Worm (Caenorhabditis elegans) whole organism, L4 larva: Measurements from ENCODE around the gene F16G10.9.

Experiments used
- D1046.2 ChIP-seq: fragments of 200-800 bp; sonication (Bioruptor generic); IDR thresholded peaks from 2 replicates; pipeline ENCODE4 v1.3.6; 2022; ENCODE audit warnings: missing genetic modification characterization, missing compliant biosample characterization
- F10B5.3 ChIP-seq: sonication (generic microtip); optimal IDR thresholded peaks from 2 replicates; lab custom pipeline; 2016; ENCODE audit warnings: mild to moderate bottlenecking, missing genetic modification characterization, missing compliant biosample characterization
- T20F7.1 ChIP-seq: fragments of 200-800 bp; sonication (Bioruptor generic); optimal IDR thresholded peaks from 2 replicates; lab custom pipeline; 2018; ENCODE audit warnings: mild to moderate bottlenecking, missing genetic modification characterization, missing compliant biosample characterization
- Y5F2A.4 ChIP-seq: fragments of 200-800 bp; sonication (Bioruptor generic); optimal IDR thresholded peaks from 2 replicates; lab custom pipeline; 2018; ENCODE audit warnings: mild to moderate bottlenecking, missing genetic modification characterization, missing compliant biosample characterization
- Y75B8A.6 ChIP-seq: fragments of 200-800 bp; sonication (Bioruptor generic); IDR thresholded peaks from 2 replicates; pipeline ENCODE4 v1.3.6; 2022; ENCODE audit warnings: missing genetic modification reagents, missing genetic modification characterization, missing compliant biosample characterization
- ZK546.5 ChIP-seq, 2 experiments: sonication (generic microtip); optimal IDR thresholded peaks; 2 replicates each; lab custom pipeline; 2017; ENCODE audit warnings: missing biosample characterization in 2 of 2, missing genetic modification characterization in 2 of 2
- aha-1 ChIP-seq: fragments of 150-350 bp; peaks from one replicate; lab custom pipeline; 2014; ENCODE audit warnings: missing biosample characterization, missing genetic modification characterization
- ceh-32 ChIP-seq: sonication (generic microtip); optimal IDR thresholded peaks from 2 replicates; lab custom pipeline; 2016; ENCODE audit warnings: mild to moderate bottlenecking, missing genetic modification characterization, missing compliant biosample characterization; ENCODE audit not compliant: poor library complexity
- ceh-44 ChIP-seq: fragments of 200-800 bp; sonication (Bioruptor generic); IDR thresholded peaks from 2 replicates; pipeline ENCODE4 v1.3.6; 2022; ENCODE audit warnings: missing genetic modification reagents, missing genetic modification characterization, missing compliant biosample characterization
- ceh-82 ChIP-seq: sonication (generic microtip); optimal IDR thresholded peaks from 2 replicates; lab custom pipeline; 2017; ENCODE audit warnings: missing biosample characterization, missing genetic modification characterization
- ces-1 ChIP-seq: fragments of 150-350 bp; sonication (generic microtip); optimal IDR thresholded peaks from 4 replicates; lab custom pipeline; 2014; ENCODE audit warnings: missing biosample characterization, missing genetic modification reagents, missing genetic modification characterization
- cey-2 ChIP-seq: sonication (generic microtip); optimal IDR thresholded peaks from 3 replicates; lab custom pipeline; 2017; ENCODE audit warnings: missing genetic modification characterization, mild to moderate bottlenecking, missing compliant biosample characterization, antibody characterized with exemption, borderline replicate concordance; ENCODE audit not compliant: insufficient read depth
- daf-16 ChIP-seq, 3 experiments: sonication (generic microtip); optimal IDR thresholded peaks; 2 replicates each; lab custom pipeline; 2016 to 2017; ENCODE audit warnings: missing genetic modification characterization in 3 of 3, missing genetic modification reagents in 3 of 3, mild to moderate bottlenecking in 2 of 3, missing compliant biosample characterization in 2 of 3, missing biosample characterization in 1 of 3, moderate library complexity in 1 of 3
- dmd-9 ChIP-seq: fragments of 200-800 bp; sonication (Bioruptor generic); IDR thresholded peaks from 2 replicates; pipeline ENCODE4 v1.3.6; 2022; ENCODE audit warnings: missing genetic modification reagents, missing genetic modification characterization, missing compliant biosample characterization
- dve-1 ChIP-seq: sonication (generic microtip); optimal IDR thresholded peaks from 2 replicates; lab custom pipeline; 2017; ENCODE audit warnings: antibody characterized with exemption, mild to moderate bottlenecking, missing genetic modification characterization, missing compliant biosample characterization; ENCODE audit not compliant: insufficient read depth
- fkh-10 ChIP-seq: fragments of 150-350 bp; optimal IDR thresholded peaks from 2 replicates; lab custom pipeline; 2014; ENCODE audit warnings: missing biosample characterization, missing genetic modification reagents, missing genetic modification characterization
- gei-8 ChIP-seq: fragments of 200-800 bp; sonication (Bioruptor generic); optimal IDR thresholded peaks from 2 replicates; lab custom pipeline; 2018; ENCODE audit warnings: mild to moderate bottlenecking, missing genetic modification characterization, missing compliant biosample characterization
- hlh-30 ChIP-seq: sonication (generic microtip); optimal IDR thresholded peaks from 2 replicates; lab custom pipeline; 2017; ENCODE audit warnings: antibody characterized with exemption, mild to moderate bottlenecking, missing genetic modification characterization, missing compliant biosample characterization; ENCODE audit not compliant: insufficient read depth
- jun-1 ChIP-seq: fragments of 150-350 bp; optimal IDR thresholded peaks from 2 replicates; lab custom pipeline; 2014; ENCODE audit warnings: missing biosample characterization, missing genetic modification reagents, missing genetic modification characterization
- lin-1 ChIP-seq: fragments of 200-800 bp; sonication (Bioruptor generic); IDR thresholded peaks from 2 replicates; pipeline ENCODE4 v1.3.6; 2022; ENCODE audit warnings: missing genetic modification reagents, missing genetic modification characterization, missing compliant biosample characterization
- lin-13 ChIP-seq: fragments of 150-350 bp; optimal IDR thresholded peaks from 2 replicates; lab custom pipeline; 2014; ENCODE audit warnings: missing biosample characterization, missing genetic modification reagents, missing genetic modification characterization
- lin-39 ChIP-seq: fragments of 150-350 bp; optimal IDR thresholded peaks from 2 replicates; lab custom pipeline; 2014; ENCODE audit warnings: missing biosample characterization, missing genetic modification reagents, missing genetic modification characterization
- lsy-2 ChIP-seq, 2 experiments: fragments of 150-350 bp in 1 of 2; sonication (generic microtip) in 1 of 2; optimal IDR thresholded peaks; 2 replicates each; lab custom pipeline; 2014 to 2017; ENCODE audit warnings: missing biosample characterization in 2 of 2, missing genetic modification characterization in 2 of 2
- madf-9 ChIP-seq: fragments of 200-800 bp; sonication (Bioruptor generic); conservative IDR thresholded peaks from 2 replicates; pipeline ENCODE4 v1.3.6; 2022; ENCODE audit warnings: missing genetic modification reagents, missing genetic modification characterization, missing compliant biosample characterization
- mep-1 ChIP-seq: fragments of 150-350 bp; sonication (generic microtip); optimal IDR thresholded peaks from 3 replicates; lab custom pipeline; 2014; ENCODE audit warnings: missing biosample characterization, missing genetic modification characterization
- nhr-102 ChIP-seq: sonication (generic microtip); optimal IDR thresholded peaks from 2 replicates; lab custom pipeline; 2016; ENCODE audit warnings: mild to moderate bottlenecking, missing genetic modification characterization, moderate library complexity, missing compliant biosample characterization
- nhr-111 ChIP-seq: fragments of 200-800 bp; sonication (Bioruptor generic); optimal IDR thresholded peaks from 2 replicates; lab custom pipeline; 2018; ENCODE audit warnings: mild to moderate bottlenecking, missing genetic modification characterization, missing compliant biosample characterization
- nhr-41 ChIP-seq: fragments of 200-800 bp; sonication (Bioruptor generic); IDR thresholded peaks from 2 replicates; pipeline ENCODE4 v1.3.6; 2022; ENCODE audit warnings: missing genetic modification reagents, missing genetic modification characterization, missing compliant biosample characterization
- nhr-42 ChIP-seq: fragments of 200-800 bp; sonication (Bioruptor generic); IDR thresholded peaks from 2 replicates; pipeline ENCODE4 v1.3.6; 2022; ENCODE audit warnings: missing genetic modification characterization, missing compliant biosample characterization
- nhr-6 ChIP-seq: fragments of 150-350 bp; optimal IDR thresholded peaks from 2 replicates; lab custom pipeline; 2014; ENCODE audit warnings: missing biosample characterization, missing genetic modification characterization
- nhr-77 ChIP-seq: fragments of 150-350 bp; optimal IDR thresholded peaks from 2 replicates; lab custom pipeline; 2014; ENCODE audit warnings: missing biosample characterization, missing genetic modification characterization
- php-3 ChIP-seq: fragments of 200-800 bp; sonication (Bioruptor generic); IDR thresholded peaks from 2 replicates; pipeline ENCODE4 v1.3.6; 2022; ENCODE audit warnings: missing genetic modification reagents, missing genetic modification characterization, missing compliant biosample characterization
- rbr-2 ChIP-seq: sonication (generic microtip); optimal IDR thresholded peaks from 2 replicates; lab custom pipeline; 2016; ENCODE audit warnings: missing genotype, missing genetic modification characterization, missing compliant biosample characterization
- saeg-2 ChIP-seq: fragments of 200-800 bp; sonication (Bioruptor generic); IDR thresholded peaks from 2 replicates; pipeline ENCODE4 v1.3.6; 2022; ENCODE audit warnings: missing genetic modification reagents, missing genetic modification characterization, missing compliant biosample characterization
- skn-1 ChIP-seq: fragments of 150-350 bp; optimal IDR thresholded peaks from 2 replicates; lab custom pipeline; 2014; ENCODE audit warnings: missing biosample characterization, missing genetic modification characterization
- snpc-4 ChIP-seq: fragments of 150-350 bp; optimal IDR thresholded peaks from 2 replicates; lab custom pipeline; 2014; ENCODE audit warnings: missing biosample characterization, missing genetic modification characterization
- tra-1 ChIP-seq: fragments of 200-800 bp; sonication (Bioruptor generic); IDR thresholded peaks from 2 replicates; pipeline ENCODE4 v1.3.6; 2022; ENCODE audit warnings: missing genetic modification reagents, missing genetic modification characterization, missing compliant biosample characterization
- unc-62 ChIP-seq, 3 experiments: fragments of 150-350 bp in 1 of 3; sonication (generic microtip); optimal IDR thresholded peaks in 2 of 3; peaks in 1 of 3; 1 replicate in 1 of 3; 2 replicates in 2 of 3; lab custom pipeline; 2014 to 2017; ENCODE audit warnings: missing biosample characterization in 3 of 3, missing genetic modification characterization in 3 of 3, missing genetic modification reagents in 3 of 3, missing genotype in 1 of 3
- zfp-3 ChIP-seq: fragments of 200-800 bp; sonication (Bioruptor generic); conservative IDR thresholded peaks from 2 replicates; pipeline ENCODE4 v1.3.6; 2022; ENCODE audit warnings: missing genetic modification reagents, missing genetic modification characterization, missing compliant biosample characterization
- zip-11 ChIP-seq: fragments of 200-800 bp; sonication (Bioruptor generic); IDR thresholded peaks from 2 replicates; pipeline ENCODE4 v1.3.6; 2022; ENCODE audit warnings: missing genetic modification characterization, missing compliant biosample characterization
- ztf-7 ChIP-seq: fragments of 150-350 bp; optimal IDR thresholded peaks from 2 replicates; lab custom pipeline; 2014; ENCODE audit warnings: missing biosample characterization, missing genetic modification characterization

F16G10.9 gene

ce11 chrII:2421185-2421584 is 35.8 kb upstream of the F16G10.9 start (continued):
- TF ChIP-seq zip-11 (no peak), F10B5.3 (tag; lab: Kevin White, UChicago) (no peak), ceh-82 (tag; lab: Kevin White, UChicago) (no peak), zfp-3 (GFP tag; lab: Robert Waterston, UW) (no peak), ceh-32 (no peak), D1046.2 (GFP tag; lab: Robert Waterston, UW) (no peak), nhr-77 (tag; lab: Kevin White, UChicago) (no peak), nhr-42 (GFP tag; lab: Robert Waterston, UW) (no peak), skn-1 (tag; lab: Kevin White, UChicago) (no peak), ZK546.5 (tag; optimal IDR thresholded peaks at IDR 0.05; lab: Kevin White, UChicago) (no peak), ces-1 (no peak), tra-1 (GFP tag; lab: Robert Waterston, UW) (no peak), nhr-102 (tag; lab: Kevin White, UChicago) (no peak), dmd-9 (no peak), saeg-2 (GFP tag; lab: Robert Waterston, UW) (no peak), unc-62 (GFP tag; optimal IDR thresholded peaks at IDR 0.05 in 1 of 2; lab: Kevin White, UChicago) (no peak), unc-62 (tag; optimal IDR thresholded peaks at IDR 0.05; lab: Kevin White, UChicago) (no peak), jun-1 (tag; lab: Kevin White, UChicago) (no peak), Y5F2A.4 (no peak), madf-9 (no peak), gei-8 (GFP tag; lab: Kevin White, UChicago) (no peak), snpc-4 (tag; lab: Kevin White, UChicago) (no peak)

ce11 chrII:2420685-2421084 is 35.3 kb upstream of the F16G10.9 start:
- peak; percentile 96 for TF ChIP-seq ztf-7 (tag; lab: Kevin White, UChicago)
- TF ChIP-seq Y75B8A.6: no peak
- no peak for TF ChIP-seq madf-9
- no peak for TF ChIP-seq nhr-6
- TF ChIP-seq lsy-2 (tag; optimal IDR thresholded peaks at IDR 0.05; lab: Kevin White, UChicago): peak in 1 of 2 experiments; percentile 44
- no peak for TF ChIP-seq php-3 (GFP tag; lab: Robert Waterston, UW)
- no peak for TF ChIP-seq lin-1 (GFP tag; lab: Robert Waterston, UW)
- no peak for TF ChIP-seq tra-1 (GFP tag; lab: Robert Waterston, UW)
- peak; percentile 53 for TF ChIP-seq mep-1 (tag; lab: Kevin White, UChicago)
- TF ChIP-seq nhr-111: no peak
- TF ChIP-seq ceh-44 (GFP tag; lab: Robert Waterston, UW): no peak
- TF ChIP-seq daf-16 (GFP tag; optimal IDR thresholded peaks at IDR 0.05; lab: Kevin White, UChicago): no peak
- TF ChIP-seq daf-16 (tag; optimal IDR thresholded peaks at IDR 0.05; lab: Kevin White, UChicago): peak; percentile 99
- TF ChIP-seq rbr-2: no peak
- TF ChIP-seq lin-13 (GFP tag; lab: Kevin White, UChicago): no peak
- TF ChIP-seq hlh-30 (tag; lab: Kevin White, UChicago): peak; percentile 7
- no peak for TF ChIP-seq aha-1 (tag; lab: Kevin White, UChicago)
- TF ChIP-seq cey-2 (tag; lab: Kevin White, UChicago): no peak
- peak; percentile 22 for TF ChIP-seq dve-1 (tag; lab: Kevin White, UChicago)
- TF ChIP-seq lin-39: no peak
- TF ChIP-seq, all 104 proteins: peak for 6

- TF ChIP-seq ceh-44 (GFP tag; lab: Robert Waterston, UW) (no peak), nhr-6 (no peak), fkh-10 (GFP tag; lab: Kevin White, UChicago) (no peak), nhr-41 (GFP tag; lab: Robert Waterston, UW) (no peak), T20F7.1 (GFP tag; lab: Kevin White, UChicago) (no peak)
These were observed 33.4 kb upstream of the F16G10.9 start, which contains the start of gene fbxc-20 for ce11 chrII:2418836-2419235. TSS of gene fbxc-20 (plus strand) at chrII:2419136.
